Worm (Caenorhabditis elegans) whole organism, mixed stage, embryonic: ENCODE data around the gene F55A11.1.

ENCODE experiments used
- blmp-1 ChIP-seq: fragments of 150-350 bp; optimal IDR thresholded peaks from 2 replicates; lab custom pipeline; 2014; ENCODE audit warnings: missing biosample characterization, missing genetic modification characterization
- ces-1 ChIP-seq: fragments of 150-350 bp; optimal IDR thresholded peaks from 2 replicates; lab custom pipeline; 2014; ENCODE audit warnings: missing biosample characterization, missing genetic modification reagents, missing genetic modification characterization
- elt-1 ChIP-seq: sonication (generic microtip); optimal IDR thresholded peaks from 2 replicates; lab custom pipeline; 2017; ENCODE audit warnings: missing genetic modification characterization, mild to moderate bottlenecking, missing compliant biosample characterization, antibody characterized with exemption, moderate library complexity, borderline replicate concordance; ENCODE audit not compliant: insufficient read depth
- lsy-2 ChIP-seq: fragments of 150-350 bp; optimal IDR thresholded peaks from 2 replicates; lab custom pipeline; 2014; ENCODE audit warnings: missing biosample characterization, missing genetic modification characterization
- nhr-12 ChIP-seq: fragments of 150-350 bp; optimal IDR thresholded peaks from 2 replicates; lab custom pipeline; 2014; ENCODE audit warnings: missing biosample characterization, missing genetic modification characterization
- nhr-237 ChIP-seq: fragments of 150-350 bp; optimal IDR thresholded peaks from 2 replicates; lab custom pipeline; 2014; ENCODE audit warnings: missing biosample characterization, missing genetic modification characterization
- unc-39 ChIP-seq: fragments of 150-350 bp; optimal IDR thresholded peaks from 2 replicates; lab custom pipeline; 2014; ENCODE audit warnings: missing biosample characterization, missing genetic modification characterization
- unc-62 ChIP-seq: fragments of 150-350 bp; optimal IDR thresholded peaks from 2 replicates; lab custom pipeline; 2014; ENCODE audit warnings: missing biosample characterization, missing genetic modification reagents, missing genetic modification characterization
- ztf-11 ChIP-seq: fragments of 150-350 bp; optimal IDR thresholded peaks from 2 replicates; lab custom pipeline; 2014; ENCODE audit warnings: missing biosample characterization, missing genetic modification characterization

ce11 chrV:11741078-11741477 is 23.1 kb downstream of the F55A11.1 start:
- no peak for TF ChIP-seq unc-62 (GFP tag; lab: Kevin White, UChicago)
- TF ChIP-seq nhr-237 (tag; lab: Kevin White, UChicago), result no peak
- TF ChIP-seq lsy-2 (tag; lab: Kevin White, UChicago), result no peak
- no peak for TF ChIP-seq ztf-11
- TF ChIP-seq nhr-12, result no peak
- TF ChIP-seq unc-39 (tag; lab: Kevin White, UChicago), result no peak
- no peak for TF ChIP-seq blmp-1 (tag; lab: Kevin White, UChicago)
- TF ChIP-seq elt-1 (tag; lab: Kevin White, UChicago), result no peak
- no peak for TF ChIP-seq ces-1 (GFP tag; lab: Kevin White, UChicago)
